Worm (Caenorhabditis elegans) whole organism, young adult: ENCODE results near the gene sma-1.
A peak's percentile ranks its signal among the peaks of the same experiment; 100 is the strongest.

ENCODE experiments used
- B0019.2 ChIP-seq: fragments of 200-800 bp; sonication (Bioruptor generic); conservative IDR thresholded peaks from 2 replicates; pipeline ENCODE4 v1.3.6; 2022; ENCODE audit warnings: missing genetic modification reagents, missing genetic modification characterization, missing compliant biosample characterization
- B0035.1 ChIP-seq: sonication (generic microtip); optimal IDR thresholded peaks from 2 replicates; lab custom pipeline; 2016; ENCODE audit warnings: missing genetic modification characterization, mild to moderate bottlenecking, missing compliant biosample characterization, missing genotype, missing genetic modification reagents
- C06A6.2 ChIP-seq: fragments of 200-800 bp; sonication (Bioruptor generic); conservative IDR thresholded peaks from 2 replicates; pipeline ENCODE4 v1.3.6; 2022; ENCODE audit warnings: missing genetic modification characterization, missing compliant biosample characterization
- C17E4.6 ChIP-seq: fragments of 200-800 bp; sonication (Bioruptor generic); IDR thresholded peaks from 2 replicates; pipeline ENCODE4 v1.3.6; 2022; ENCODE audit warnings: missing genetic modification reagents, missing genetic modification characterization, missing compliant biosample characterization
- D2030.7 ChIP-seq: fragments of 200-800 bp; sonication (Bioruptor generic); IDR thresholded peaks from 2 replicates; pipeline ENCODE4 v1.3.6; 2022; ENCODE audit warnings: missing genetic modification reagents, missing genetic modification characterization, missing compliant biosample characterization
- F22D6.2 ChIP-seq: sonication (generic microtip); optimal IDR thresholded peaks from 2 replicates; lab custom pipeline; 2016; ENCODE audit warnings: mild to moderate bottlenecking, missing genetic modification characterization, missing compliant biosample characterization
- F33H1.4 ChIP-seq: fragments of 200-800 bp; sonication (Bioruptor generic); IDR thresholded peaks from 2 replicates; pipeline ENCODE4 v1.3.6; 2022; ENCODE audit warnings: missing genetic modification reagents, missing genetic modification characterization, missing compliant biosample characterization
- F49E8.2 ChIP-seq: sonication (generic microtip); optimal IDR thresholded peaks from 3 replicates; lab custom pipeline; 2017; ENCODE audit warnings: missing genetic modification characterization, mild to moderate bottlenecking, missing compliant biosample characterization, antibody characterized with exemption, moderate library complexity; ENCODE audit not compliant: insufficient read depth
- F52B5.7 ChIP-seq: sonication (generic microtip); optimal IDR thresholded peaks from 2 replicates; lab custom pipeline; 2016; ENCODE audit warnings: mild to moderate bottlenecking, missing genetic modification characterization, missing compliant biosample characterization
- F57A8.1 ChIP-seq: fragments of 200-800 bp; sonication (Bioruptor generic); optimal IDR thresholded peaks from 2 replicates; lab custom pipeline; 2018; ENCODE audit warnings: mild to moderate bottlenecking, missing genetic modification characterization, moderate library complexity, missing compliant biosample characterization
- F57C9.4 ChIP-seq: sonication (generic microtip); optimal IDR thresholded peaks from 2 replicates; lab custom pipeline; 2017; ENCODE audit warnings: mild to moderate bottlenecking, missing genetic modification characterization, missing compliant biosample characterization
- T26A5.8 ChIP-seq: sonication (generic microtip); optimal IDR thresholded peaks from 2 replicates; lab custom pipeline; 2016; ENCODE audit warnings: missing genetic modification characterization, missing compliant biosample characterization
- Y53F4B.3 ChIP-seq: fragments of 200-800 bp; sonication (Bioruptor generic); IDR thresholded peaks from 2 replicates; pipeline ENCODE4 v1.3.6; 2022; ENCODE audit warnings: missing genetic modification reagents, missing genetic modification characterization, missing compliant biosample characterization
- Y56A3A.18 ChIP-seq: fragments of 200-800 bp; sonication (Bioruptor generic); IDR thresholded peaks from 2 replicates; pipeline ENCODE4 v1.3.6; 2022; ENCODE audit warnings: missing genetic modification reagents, missing genetic modification characterization, missing compliant biosample characterization
- Y67H2A.10 ChIP-seq: fragments of 200-800 bp; sonication (Bioruptor generic); conservative IDR thresholded peaks from 2 replicates; pipeline ENCODE4 v1.3.6; 2022; ENCODE audit warnings: missing genetic modification reagents, missing genetic modification characterization, missing compliant biosample characterization
- akir-1 ChIP-seq: fragments of 200-800 bp; sonication (Bioruptor generic); optimal IDR thresholded peaks from 2 replicates; lab custom pipeline; 2018; ENCODE audit warnings: mild to moderate bottlenecking, missing genetic modification characterization, moderate library complexity, missing compliant biosample characterization
- athp-1 ChIP-seq: sonication (generic microtip); optimal IDR thresholded peaks from 2 replicates; lab custom pipeline; 2017; ENCODE audit warnings: mild to moderate bottlenecking, missing genetic modification characterization, missing compliant biosample characterization
- bed-1 ChIP-seq: fragments of 200-800 bp; sonication (Bioruptor generic); IDR thresholded peaks from 2 replicates; pipeline ENCODE4 v1.3.6; 2022; ENCODE audit warnings: missing genetic modification reagents, missing genetic modification characterization, missing compliant biosample characterization
- cebp-2 ChIP-seq: fragments of 200-800 bp; sonication (Bioruptor generic); IDR thresholded peaks from 2 replicates; pipeline ENCODE4 v1.3.6; 2022; ENCODE audit warnings: missing genetic modification characterization, missing compliant biosample characterization
- ceh-100 ChIP-seq: fragments of 200-800 bp; sonication (Bioruptor generic); IDR thresholded peaks from 2 replicates; pipeline ENCODE4 v1.3.6; 2022; ENCODE audit warnings: missing genetic modification reagents, missing genetic modification characterization, missing compliant biosample characterization
- ceh-40 ChIP-seq: fragments of 200-800 bp; sonication (Bioruptor generic); IDR thresholded peaks from 2 replicates; pipeline ENCODE4 v1.3.6; 2022; ENCODE audit warnings: missing genetic modification characterization, missing compliant biosample characterization
- dpff-1 ChIP-seq: sonication (generic microtip); optimal IDR thresholded peaks from 2 replicates; lab custom pipeline; 2017; ENCODE audit warnings: mild to moderate bottlenecking, missing genetic modification characterization, missing compliant biosample characterization
- efl-1 ChIP-seq: fragments of 150-350 bp; optimal IDR thresholded peaks from 2 replicates; lab custom pipeline; 2014; ENCODE audit warnings: missing biosample characterization, missing genetic modification reagents, missing genetic modification characterization
- egl-18 ChIP-seq: fragments of 200-800 bp; sonication (Bioruptor generic); IDR thresholded peaks from 2 replicates; pipeline ENCODE4 v1.3.6; 2022; ENCODE audit warnings: missing genetic modification reagents, missing genetic modification characterization, missing compliant biosample characterization
- egrh-3 ChIP-seq: fragments of 200-800 bp; sonication (Bioruptor generic); IDR thresholded peaks from 2 replicates; pipeline ENCODE4 v1.3.6; 2022; ENCODE audit warnings: missing genetic modification reagents, missing genetic modification characterization, missing compliant biosample characterization
- ets-4 ChIP-seq: fragments of 200-800 bp; sonication (Bioruptor generic); optimal IDR thresholded peaks from 2 replicates; lab custom pipeline; 2018; ENCODE audit warnings: mild to moderate bottlenecking, missing genetic modification characterization, missing compliant biosample characterization
- fkh-3 ChIP-seq: sonication (generic microtip); optimal IDR thresholded peaks from 2 replicates; lab custom pipeline; 2016; ENCODE audit warnings: mild to moderate bottlenecking, missing genetic modification characterization, missing compliant biosample characterization
- him-1 ChIP-seq: sonication (generic microtip); optimal IDR thresholded peaks from 2 replicates; lab custom pipeline; 2016; ENCODE audit warnings: missing genotype, missing genetic modification reagents, missing genetic modification characterization, missing compliant biosample characterization
- hlh-26 ChIP-seq: fragments of 200-800 bp; sonication (Bioruptor generic); conservative IDR thresholded peaks from 2 replicates; pipeline ENCODE4 v1.3.6; 2022; ENCODE audit warnings: missing genetic modification reagents, missing genetic modification characterization, missing compliant biosample characterization
- hrde-1 ChIP-seq: sonication (generic microtip); optimal IDR thresholded peaks from 2 replicates; lab custom pipeline; 2016; ENCODE audit warnings: missing genetic modification characterization, mild to moderate bottlenecking, missing compliant biosample characterization, moderate library complexity, missing genotype, missing genetic modification reagents, borderline replicate concordance
- hsf-1 ChIP-seq: fragments of 200-800 bp; sonication (Bioruptor generic); IDR thresholded peaks from 2 replicates; pipeline ENCODE4 v1.3.6; 2022; ENCODE audit warnings: missing genetic modification reagents, missing genetic modification characterization, missing compliant biosample characterization
- let-526 ChIP-seq: fragments of 200-800 bp; sonication (Bioruptor generic); IDR thresholded peaks from 2 replicates; pipeline ENCODE4 v1.3.6; 2022; ENCODE audit warnings: missing genetic modification reagents, missing genetic modification characterization, missing compliant biosample characterization
- lin-26 ChIP-seq: fragments of 200-800 bp; sonication (Bioruptor generic); IDR thresholded peaks from 2 replicates; pipeline ENCODE4 v1.3.6; 2022; ENCODE audit warnings: missing genetic modification reagents, missing genetic modification characterization, missing compliant biosample characterization
- lin-54 ChIP-seq: fragments of 200-800 bp; sonication (Bioruptor generic); optimal IDR thresholded peaks from 2 replicates; lab custom pipeline; 2018; ENCODE audit warnings: mild to moderate bottlenecking, missing genetic modification characterization, missing compliant biosample characterization
- madf-3 ChIP-seq: fragments of 200-800 bp; sonication (Bioruptor generic); IDR thresholded peaks from 2 replicates; pipeline ENCODE4 v1.3.6; 2022; ENCODE audit warnings: missing genetic modification reagents, missing genetic modification characterization, missing compliant biosample characterization
- madf-6 ChIP-seq: fragments of 200-800 bp; sonication (Bioruptor generic); IDR thresholded peaks from 2 replicates; pipeline ENCODE4 v1.3.6; 2022; ENCODE audit warnings: missing genetic modification reagents, missing genetic modification characterization, missing compliant biosample characterization
- mcd-1 ChIP-seq: fragments of 200-800 bp; sonication (Bioruptor generic); IDR thresholded peaks from 2 replicates; pipeline ENCODE4 v1.3.6; 2022; ENCODE audit warnings: missing genetic modification reagents, missing genetic modification characterization, missing compliant biosample characterization
- mel-28 ChIP-seq: sonication (generic microtip); optimal IDR thresholded peaks from 2 replicates; lab custom pipeline; 2016; ENCODE audit warnings: borderline replicate concordance, mild to moderate bottlenecking, missing genetic modification characterization, missing compliant biosample characterization
- nfya-1 ChIP-seq: sonication (generic microtip); optimal IDR thresholded peaks from 2 replicates; lab custom pipeline; 2017; ENCODE audit warnings: antibody characterized with exemption, missing compliant biosample characterization, missing genetic modification characterization, borderline replicate concordance; ENCODE audit not compliant: insufficient read depth
- nhr-90 ChIP-seq: sonication (generic microtip); optimal IDR thresholded peaks from 2 replicates; lab custom pipeline; 2016; ENCODE audit warnings: missing genotype, mild to moderate bottlenecking, missing genetic modification characterization, missing compliant biosample characterization
- snpc-3.4 ChIP-seq: sonication (generic microtip); optimal IDR thresholded peaks from 2 replicates; lab custom pipeline; 2017; ENCODE audit warnings: missing genetic modification characterization, mild to moderate bottlenecking, missing compliant biosample characterization, antibody characterized with exemption, moderate library complexity, missing genotype, missing genetic modification reagents
- somi-1 ChIP-seq: fragments of 200-800 bp; sonication (Bioruptor generic); optimal IDR thresholded peaks from 2 replicates; lab custom pipeline; 2018; ENCODE audit warnings: mild to moderate bottlenecking, missing genetic modification characterization, missing compliant biosample characterization
- sptf-2 ChIP-seq: fragments of 200-800 bp; sonication (Bioruptor generic); optimal IDR thresholded peaks from 2 replicates; lab custom pipeline; 2018; ENCODE audit warnings: mild to moderate bottlenecking, missing genetic modification characterization, missing compliant biosample characterization
- xnd-1 ChIP-seq: sonication (generic microtip); optimal IDR thresholded peaks from 2 replicates; lab custom pipeline; 2016; ENCODE audit warnings: missing genotype, missing genetic modification reagents, missing genetic modification characterization, missing compliant biosample characterization
- ztf-26 ChIP-seq: sonication (generic microtip); optimal IDR thresholded peaks from 2 replicates; lab custom pipeline; 2017; ENCODE audit warnings: missing genetic modification characterization, missing compliant biosample characterization

sma-1 gene

DNA sequence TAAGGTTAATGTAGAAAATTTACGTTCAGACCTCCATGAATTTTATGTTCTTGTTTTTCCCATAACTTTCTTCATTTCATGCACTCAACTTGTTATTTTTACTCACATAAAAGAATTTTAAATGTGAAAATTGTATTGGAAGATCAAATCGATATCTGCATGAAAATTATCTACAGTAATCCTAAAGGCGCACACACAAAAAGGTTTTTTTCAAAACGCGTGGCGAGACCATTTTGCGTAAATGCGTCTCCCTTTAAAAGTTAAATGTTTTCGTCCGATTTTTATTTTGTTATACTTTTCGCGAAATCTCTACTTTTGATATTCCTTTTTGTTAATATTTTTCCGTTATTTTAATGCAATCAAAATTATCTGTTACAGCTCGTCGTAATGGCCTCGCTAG lies 17.9 kb downstream of the sma-1 start, which contains the start of gene R31.2 (continued):
- TF ChIP-seq let-526 (GFP tag; lab: Robert Waterston, UW) (no peak), Y56A3A.18 (GFP tag; lab: Robert Waterston, UW) (no peak), B0035.1 (tag; lab: Kevin White, UChicago) (no peak), egrh-3 (no peak), Y53F4B.3 (GFP tag; lab: Robert Waterston, UW) (no peak), mel-28 (no peak), akir-1 (GFP tag; lab: Kevin White, UChicago) (no peak), hrde-1 (tag; lab: Kevin White, UChicago) (no peak), C17E4.6 (no peak), F52B5.7 (tag; lab: Kevin White, UChicago) (no peak), Y67H2A.10 (no peak), B0019.2 (GFP tag; lab: Robert Waterston, UW) (no peak), xnd-1 (tag; lab: Kevin White, UChicago) (peak; percentile 73), egl-18 (GFP tag; lab: Robert Waterston, UW) (no peak), T26A5.8 (tag; lab: Kevin White, UChicago) (no peak), cebp-2 (no peak), mcd-1 (GFP tag; lab: Robert Waterston, UW) (no peak), bed-1 (GFP tag; lab: Robert Waterston, UW) (no peak), lin-26 (GFP tag; lab: Robert Waterston, UW) (no peak), hlh-26 (GFP tag; lab: Robert Waterston, UW) (no peak), ztf-26 (no peak), lin-54 (GFP tag; lab: Kevin White, UChicago) (peak; percentile 50), madf-3 (GFP tag; lab: Robert Waterston, UW) (no peak), dpff-1 (tag; lab: Kevin White, UChicago) (no peak), him-1 (tag; lab: Kevin White, UChicago) (no peak), ceh-40 (GFP tag; lab: Robert Waterston, UW) (no peak), madf-6 (peak; percentile 92), nhr-90 (tag; lab: Kevin White, UChicago) (no peak), F57A8.1 (no peak), hsf-1 (GFP tag; lab: Robert Waterston, UW) (no peak), F22D6.2 (tag; lab: Kevin White, UChicago) (no peak), fkh-3 (tag; lab: Kevin White, UChicago) (no peak), F49E8.2 (tag; lab: Kevin White, UChicago) (no peak), F33H1.4 (GFP tag; lab: Robert Waterston, UW) (peak; percentile 89), sptf-2 (GFP tag; lab: Kevin White, UChicago) (no peak), ceh-100 (GFP tag; lab: Robert Waterston, UW) (no peak), F57C9.4 (tag; lab: Kevin White, UChicago) (no peak), ets-4 (GFP tag; lab: Kevin White, UChicago) (no peak), nfya-1 (tag; lab: Kevin White, UChicago) (no peak), somi-1 (no peak), snpc-3.4 (tag; lab: Kevin White, UChicago) (no peak), C06A6.2 (no peak), D2030.7 (GFP tag; lab: Robert Waterston, UW) (peak; percentile 23; the same call in 1 of the 2 replicates), efl-1 (GFP tag; lab: Kevin White, UChicago) (peak; percentile 48), athp-1 (tag; lab: Kevin White, UChicago) (no peak)
